Worm (Caenorhabditis elegans): ENCODE data around the gene clpf-1.

The clpf-1 gene

DNA sequence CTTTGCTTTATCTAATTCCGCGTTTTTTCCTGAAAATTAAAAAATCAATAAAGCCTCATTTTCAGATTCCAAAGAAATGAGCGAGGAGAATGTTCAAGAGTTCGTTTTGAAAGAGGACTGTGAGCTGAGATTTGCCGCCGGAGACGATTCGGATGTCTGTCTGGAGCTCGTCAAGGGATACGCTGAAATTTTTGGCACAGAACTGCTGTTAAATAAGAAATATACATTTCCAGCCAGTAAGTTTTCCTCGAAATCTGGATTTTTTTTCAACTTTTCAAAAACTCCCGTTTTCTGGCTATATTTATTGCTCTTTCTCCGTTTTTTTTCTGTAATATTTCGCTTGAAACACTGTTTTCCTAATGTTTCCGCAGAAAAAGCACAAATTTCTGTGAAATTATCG lies at the start of gene clpf-1:
Gene clpf-1 (plus strand): TSS at position 66 of the 400 bp plus-strand sequence.
- no peak for TF ChIP-seq dao-5 (tag; optimal IDR thresholded peaks at IDR 0.05)
- no peak for TF ChIP-seq W03F9.2 (tag; optimal IDR thresholded peaks at IDR 0.05)
- no peak for TF ChIP-seq him-1 (tag; optimal IDR thresholded peaks at IDR 0.05)

DNA sequence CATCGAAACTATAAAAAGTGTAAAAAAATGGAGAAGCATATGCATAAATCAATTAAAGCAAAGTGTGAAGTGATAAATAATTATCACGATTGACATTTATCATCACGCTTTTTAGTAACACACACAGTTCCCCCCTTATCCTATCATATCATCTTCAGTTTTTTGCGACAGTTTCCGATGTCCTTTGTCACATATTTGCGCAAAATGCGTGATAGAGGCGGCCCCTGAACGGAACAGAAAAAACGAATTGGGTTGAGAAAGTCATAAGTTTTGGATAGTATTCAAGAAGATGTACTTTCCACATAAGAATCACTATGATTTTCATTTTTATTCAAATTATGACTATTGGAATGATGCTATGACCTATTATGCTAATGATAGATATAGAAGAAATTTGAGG lies 48.5 kb upstream of the clpf-1 start:
- TF ChIP-seq him-1 (tag; optimal IDR thresholded peaks at IDR 0.05) = no peak
- no peak for TF ChIP-seq W03F9.2 (tag; optimal IDR thresholded peaks at IDR 0.05)
- no peak for TF ChIP-seq dao-5 (tag; optimal IDR thresholded peaks at IDR 0.05)

DNA sequence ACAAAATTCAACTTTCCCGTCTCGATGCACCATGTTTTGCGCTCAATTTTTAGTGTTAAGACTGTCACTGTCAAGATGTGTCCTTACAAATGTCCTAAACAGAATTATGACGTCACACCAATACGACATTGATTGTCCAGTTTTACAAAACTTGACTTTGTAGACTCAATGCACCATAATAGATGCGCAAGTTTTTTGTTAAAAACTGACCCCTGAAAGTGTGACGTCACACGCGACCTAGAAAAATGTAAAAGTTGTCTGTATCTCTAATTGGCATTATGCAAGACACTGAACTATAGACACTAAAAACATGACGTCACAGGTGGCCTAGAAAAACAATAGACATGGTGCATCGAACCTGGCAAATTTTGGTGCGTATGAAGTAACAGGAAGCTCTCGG lies 46.5 kb upstream of the clpf-1 start:
- TF ChIP-seq dao-5 (tag; optimal IDR thresholded peaks at IDR 0.05) (no peak), W03F9.2 (tag; optimal IDR thresholded peaks at IDR 0.05) (no peak), him-1 (tag; optimal IDR thresholded peaks at IDR 0.05) (no peak)

DNA sequence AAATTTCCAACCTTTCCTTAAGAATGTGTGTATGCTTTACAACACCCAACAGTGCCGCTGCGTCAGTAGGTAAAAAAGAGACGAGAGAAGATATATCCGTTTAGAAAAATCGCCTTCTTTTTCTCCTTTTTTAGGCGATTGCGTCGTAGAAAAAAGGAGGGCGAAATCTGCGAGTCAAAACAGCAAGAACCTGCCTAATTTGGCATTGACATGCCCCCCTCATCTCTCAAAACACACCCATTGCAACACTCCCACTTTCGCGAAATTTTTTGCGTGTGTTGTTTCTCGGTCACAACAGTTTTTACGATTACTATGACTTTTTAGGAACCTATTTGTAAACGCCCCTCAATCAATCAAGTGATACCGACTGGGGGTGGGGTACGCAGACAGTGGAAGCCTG lies 45.9 kb upstream of the clpf-1 start:
- TF ChIP-seq dao-5 (tag; optimal IDR thresholded peaks at IDR 0.05) (no peak), W03F9.2 (tag; optimal IDR thresholded peaks at IDR 0.05) (no peak), him-1 (tag; optimal IDR thresholded peaks at IDR 0.05) (no peak)

DNA sequence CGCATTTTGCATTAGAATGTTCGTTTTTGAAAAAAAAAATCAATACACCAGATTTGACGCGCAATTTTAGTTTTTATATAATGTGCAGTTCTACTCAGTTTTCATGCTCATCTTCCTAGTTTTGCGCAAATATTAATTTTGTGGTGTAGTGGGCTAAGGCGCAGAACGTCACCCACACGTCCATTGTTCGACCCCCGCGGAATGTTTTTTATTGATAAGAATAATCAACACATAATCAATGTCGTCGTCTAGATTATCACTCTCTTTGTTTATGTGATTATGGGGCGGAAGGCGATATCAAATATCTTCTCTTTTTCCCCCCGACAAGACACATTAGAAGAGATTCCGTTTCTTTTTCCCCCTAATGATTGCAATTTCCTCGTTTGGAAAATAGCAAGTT lies 41.8 kb upstream of the clpf-1 start:
- TF ChIP-seq dao-5 (tag; optimal IDR thresholded peaks at IDR 0.05) (no peak), W03F9.2 (tag; optimal IDR thresholded peaks at IDR 0.05) (no peak), him-1 (tag; optimal IDR thresholded peaks at IDR 0.05) (no peak)

DNA sequence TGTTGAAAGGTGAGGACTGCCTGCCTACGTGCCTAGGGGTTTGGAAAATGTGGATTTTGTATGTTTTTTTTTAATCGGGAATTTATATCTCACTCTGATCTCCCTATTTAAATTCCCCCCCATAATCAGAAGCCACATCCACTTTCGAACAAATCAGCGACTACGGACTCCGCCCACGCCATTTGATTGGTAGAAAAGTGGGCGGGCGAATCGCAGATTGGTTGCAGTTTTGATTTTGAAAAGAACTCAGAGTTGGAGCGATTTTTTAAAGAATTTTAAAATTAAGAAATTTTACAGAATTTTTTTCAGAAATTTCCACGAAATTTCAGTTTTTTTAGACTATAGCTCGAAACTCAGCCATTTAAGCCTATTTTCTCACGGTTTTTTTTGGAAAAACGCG lies 37.5 kb upstream of the clpf-1 start:
- no peak for TF ChIP-seq him-1 (tag; optimal IDR thresholded peaks at IDR 0.05)

DNA sequence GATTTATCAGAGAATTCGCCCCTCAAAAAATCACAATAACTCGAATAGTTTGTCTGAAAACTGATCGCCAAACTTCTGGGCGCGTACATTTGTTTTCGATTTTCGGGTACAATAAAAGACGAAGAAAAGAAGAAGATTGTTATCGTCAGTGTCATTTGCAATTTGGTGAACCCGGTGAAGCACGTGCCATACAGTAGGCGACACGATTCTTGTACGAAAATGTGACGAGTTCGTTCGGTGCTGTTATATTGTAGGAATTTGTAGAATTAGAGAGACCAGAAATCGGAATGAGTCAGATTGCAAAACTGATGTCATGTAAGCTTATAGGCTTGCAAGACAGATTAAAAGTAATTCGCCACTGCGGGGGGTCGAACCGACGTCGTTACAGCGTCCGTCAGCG lies 29.8 kb upstream of the clpf-1 start:
- no peak for TF ChIP-seq dao-5 (tag; optimal IDR thresholded peaks at IDR 0.05)
- TF ChIP-seq him-1 (tag; optimal IDR thresholded peaks at IDR 0.05) = no peak
- no peak for TF ChIP-seq W03F9.2 (tag; optimal IDR thresholded peaks at IDR 0.05)

DNA sequence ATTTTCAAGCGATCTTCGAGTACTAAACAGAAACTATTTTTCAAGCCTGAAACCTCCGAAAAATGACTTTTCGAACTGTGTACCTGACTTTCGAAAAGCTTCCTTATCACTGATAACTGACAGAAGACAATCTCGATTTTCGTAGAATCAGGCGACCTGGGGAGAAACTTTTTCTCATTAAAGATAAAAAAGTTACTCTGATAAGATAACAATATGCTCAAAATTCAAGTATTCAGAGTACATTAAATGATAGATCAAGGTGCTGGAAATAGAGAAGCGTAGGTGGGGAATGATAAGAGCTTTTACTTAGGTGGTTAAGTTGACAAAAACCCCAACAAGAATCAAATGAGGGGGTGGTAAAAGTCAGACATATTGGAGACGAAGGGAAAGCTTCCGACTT lies 27.5 kb upstream of the clpf-1 start, which contains the start of gene prk-2:
Gene prk-2 (minus strand): TSS at position 156 of the 400 bp plus-strand sequence.
- TF ChIP-seq W03F9.2 (tag; optimal IDR thresholded peaks at IDR 0.05) = no peak
- no peak for TF ChIP-seq dao-5 (tag; optimal IDR thresholded peaks at IDR 0.05)

DNA sequence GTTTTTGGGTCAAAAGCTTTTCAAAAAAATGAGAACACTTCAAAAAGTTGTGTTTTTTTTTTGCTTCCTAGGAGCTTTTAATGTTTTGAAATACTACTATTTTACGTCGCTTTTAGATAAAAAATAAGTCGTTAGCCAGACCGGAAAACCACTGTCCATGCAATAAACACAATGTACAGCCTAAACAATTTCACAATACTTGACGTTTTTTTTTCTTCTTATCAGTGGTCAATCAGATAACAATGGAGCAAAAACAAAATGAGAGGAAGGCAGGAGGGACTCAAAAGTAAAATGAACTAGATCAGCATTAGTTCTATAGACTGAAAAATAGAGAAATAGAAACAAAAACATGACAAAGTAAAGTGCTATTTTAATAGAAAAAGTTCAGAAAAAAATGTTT lies 26.8 kb upstream of the clpf-1 start:
- TF ChIP-seq dao-5 (tag; optimal IDR thresholded peaks at IDR 0.05) (no peak), W03F9.2 (tag; optimal IDR thresholded peaks at IDR 0.05) (no peak), him-1 (tag; optimal IDR thresholded peaks at IDR 0.05) (no peak)

DNA sequence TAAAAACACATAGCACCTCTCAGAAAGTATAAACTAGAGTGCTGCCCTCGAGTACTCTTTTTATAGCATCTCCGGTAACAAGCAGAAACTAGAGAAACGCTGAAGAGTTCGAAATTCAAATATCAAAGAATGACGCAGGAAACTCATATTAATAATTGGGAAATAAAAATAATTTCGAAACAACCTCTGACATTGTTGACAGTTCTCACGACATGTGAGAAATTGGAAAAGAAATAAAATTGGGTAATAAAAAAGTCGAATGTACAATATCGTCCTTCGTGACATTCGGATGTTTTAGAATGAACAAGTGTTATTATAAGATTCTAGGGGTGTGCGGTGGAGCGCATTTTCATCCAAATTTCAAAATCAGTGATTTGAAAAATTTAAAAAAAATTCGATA lies 25.3 kb upstream of the clpf-1 start:
- TF ChIP-seq him-1 (tag; optimal IDR thresholded peaks at IDR 0.05) (no peak), dao-5 (tag; optimal IDR thresholded peaks at IDR 0.05) (no peak), W03F9.2 (tag; optimal IDR thresholded peaks at IDR 0.05) (no peak)

DNA sequence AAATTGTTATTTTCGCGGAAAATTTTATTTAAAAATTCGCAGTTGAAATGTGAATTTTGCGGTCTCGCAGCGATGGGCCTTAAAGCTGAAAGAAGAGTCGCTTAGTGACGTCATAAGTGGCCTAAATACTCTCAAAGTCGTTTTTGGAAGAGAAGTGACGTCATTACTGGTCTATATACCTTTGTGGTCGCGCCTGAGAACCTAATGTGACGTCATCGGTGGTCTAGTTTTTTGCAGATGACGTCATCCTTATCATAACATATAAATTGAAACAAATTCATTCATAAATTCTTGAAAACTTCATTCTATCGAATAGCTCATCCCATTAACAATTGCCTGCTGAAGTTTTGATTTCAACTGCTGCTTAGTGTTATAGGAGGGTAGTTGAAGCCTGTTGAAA lies 20.4 kb upstream of the clpf-1 start:
- TF ChIP-seq him-1 (tag; optimal IDR thresholded peaks at IDR 0.05) (no peak), W03F9.2 (tag; optimal IDR thresholded peaks at IDR 0.05) (no peak), dao-5 (tag; optimal IDR thresholded peaks at IDR 0.05) (no peak)

DNA sequence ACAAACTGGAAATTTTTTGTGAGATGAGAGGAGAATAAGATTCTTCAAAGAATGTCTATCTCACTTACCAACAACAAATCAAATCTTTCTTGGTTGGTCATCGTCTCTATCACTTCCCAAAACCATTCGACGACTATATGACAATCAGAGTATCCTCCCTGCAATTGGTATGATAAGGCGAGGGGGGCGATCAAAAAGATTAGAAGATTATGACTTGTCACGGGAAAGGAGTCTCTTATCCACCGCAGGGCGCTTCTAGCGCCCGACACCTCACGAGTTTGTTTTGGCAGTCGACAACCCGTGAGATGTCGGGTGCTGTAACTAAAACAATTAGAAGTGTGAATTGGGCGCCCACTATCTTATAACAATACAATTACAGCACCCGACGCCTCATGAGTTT lies 19.8 kb upstream of the clpf-1 start:
- no peak for TF ChIP-seq him-1 (tag; optimal IDR thresholded peaks at IDR 0.05)
- no peak for TF ChIP-seq W03F9.2 (tag; optimal IDR thresholded peaks at IDR 0.05)
- TF ChIP-seq dao-5 (tag; optimal IDR thresholded peaks at IDR 0.05) = no peak

DNA sequence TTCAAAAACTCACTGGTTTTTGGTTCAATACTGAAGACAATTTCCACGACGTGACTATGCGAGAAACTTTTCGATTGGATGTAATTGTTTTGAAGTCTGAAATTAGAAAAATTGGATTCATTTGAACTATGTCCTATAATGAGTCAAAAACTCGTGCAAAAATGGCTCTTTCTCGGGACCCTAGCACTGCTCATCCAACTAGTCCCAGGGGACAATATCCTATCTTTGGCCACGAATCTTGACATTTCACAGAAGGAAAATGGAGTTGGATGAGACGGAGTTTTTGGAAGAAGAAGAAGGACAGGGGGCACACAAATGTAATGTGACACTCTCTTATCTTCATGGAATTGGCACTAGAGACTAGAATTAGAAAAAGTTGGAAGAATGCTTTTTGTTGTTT lies 15.7 kb upstream of the clpf-1 start:
- TF ChIP-seq him-1 (tag; optimal IDR thresholded peaks at IDR 0.05) (no peak), W03F9.2 (tag; optimal IDR thresholded peaks at IDR 0.05) (no peak), dao-5 (tag; optimal IDR thresholded peaks at IDR 0.05) (no peak)

DNA sequence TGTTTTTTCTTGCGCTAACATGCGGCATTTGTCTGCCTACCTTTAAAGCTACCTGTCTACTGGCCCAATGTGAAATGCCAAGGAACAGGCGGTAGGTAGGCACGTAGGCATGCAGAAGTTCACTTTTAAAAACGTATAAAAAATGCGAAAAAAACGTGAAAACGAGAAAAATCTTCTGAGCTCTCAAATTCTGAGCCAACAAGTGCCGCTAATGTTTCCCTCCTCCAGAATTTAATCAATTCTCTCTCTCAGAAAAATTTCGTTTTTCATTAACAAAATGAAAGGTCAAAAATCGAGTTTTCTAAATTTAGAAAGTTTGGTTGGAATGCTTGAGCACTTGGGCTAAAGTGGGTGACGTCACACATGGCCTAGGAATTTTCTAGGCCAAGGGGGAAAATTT lies 15.1 kb upstream of the clpf-1 start:
- no peak for TF ChIP-seq him-1 (tag; optimal IDR thresholded peaks at IDR 0.05)
- no peak for TF ChIP-seq dao-5 (tag; optimal IDR thresholded peaks at IDR 0.05)
- TF ChIP-seq W03F9.2 (tag; optimal IDR thresholded peaks at IDR 0.05) = no peak

DNA sequence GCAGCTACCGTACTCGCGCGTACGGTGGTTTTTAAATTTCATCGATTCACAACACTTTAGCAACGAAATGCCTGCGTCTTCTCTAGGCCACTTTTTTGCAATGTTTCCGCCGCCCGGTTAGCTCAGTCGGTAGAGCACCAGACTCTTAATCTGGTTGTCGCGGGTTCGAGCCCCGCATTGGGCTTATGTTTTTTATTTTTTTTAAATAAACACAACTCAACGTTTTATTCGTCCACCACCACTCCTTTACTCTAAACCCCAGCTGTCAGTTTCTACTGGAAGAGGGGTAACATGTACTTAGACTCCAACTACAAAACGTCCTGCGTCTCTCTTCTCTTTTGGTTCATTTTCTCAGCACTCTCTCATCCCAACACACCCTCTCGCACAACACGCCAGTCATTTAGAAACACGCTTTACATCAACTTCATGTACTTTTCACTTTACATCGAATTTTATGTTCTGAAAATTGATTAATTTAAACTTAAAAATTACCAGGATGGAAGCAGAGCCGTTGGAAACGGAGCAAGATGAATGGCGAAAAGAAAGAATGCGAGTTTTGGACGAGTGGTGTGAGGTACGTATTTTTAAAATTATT lies 8.0 kb upstream of the clpf-1 start, which contains the start of the genes elmd-1 and hecw-1:
Gene elmd-1 (plus strand): TSS at position 494 of the 595 bp plus-strand sequence.
Gene hecw-1 (minus strand): TSS at position 545 of the 595 bp plus-strand sequence.
- TF ChIP-seq W03F9.2 (tag; optimal IDR thresholded peaks at IDR 0.05) = peak; percentile 44
- TF ChIP-seq dao-5 (tag; optimal IDR thresholded peaks at IDR 0.05) = no peak
